Worm (Caenorhabditis elegans) whole organism, late embryonic: ENCODE results near the gene C05A9.2.

Experiments used
- K09A11.1 ChIP-seq: sonication (generic microtip); optimal IDR thresholded peaks from 2 replicates; lab custom pipeline; 2017; ENCODE audit warnings: antibody characterized with exemption, mild to moderate bottlenecking, missing genetic modification characterization, missing compliant biosample characterization; ENCODE audit not compliant: insufficient read depth
- ceh-2 ChIP-seq: sonication (generic microtip); optimal IDR thresholded peaks from 2 replicates; lab custom pipeline; 2016; ENCODE audit warnings: missing genotype, missing genetic modification characterization, missing compliant biosample characterization
- eyg-1 ChIP-seq: sonication (generic microtip); optimal IDR thresholded peaks from 2 replicates; lab custom pipeline; 2016; ENCODE audit warnings: missing genotype, missing genetic modification characterization, missing compliant biosample characterization
- nfya-1 ChIP-seq: sonication (generic microtip); optimal IDR thresholded peaks from 2 replicates; lab custom pipeline; 2017; ENCODE audit warnings: missing genetic modification characterization, mild to moderate bottlenecking, missing compliant biosample characterization, antibody characterized with exemption, moderate library complexity
- nhr-11 ChIP-seq: fragments of 150-350 bp; optimal IDR thresholded peaks from 2 replicates; lab custom pipeline; 2014; ENCODE audit warnings: missing biosample characterization, missing genetic modification characterization
- nhr-232 ChIP-seq: sonication (generic microtip); optimal IDR thresholded peaks from 2 replicates; lab custom pipeline; 2016; ENCODE audit warnings: missing genetic modification characterization, missing compliant biosample characterization
- pat-9 ChIP-seq: fragments of 200-800 bp; sonication (Bioruptor generic); optimal IDR thresholded peaks from 2 replicates; lab custom pipeline; 2018; ENCODE audit warnings: mild to moderate bottlenecking, missing genetic modification characterization, moderate library complexity, missing compliant biosample characterization
- pha-4 ChIP-seq: fragments of 150-350 bp; optimal IDR thresholded peaks from 2 replicates; lab custom pipeline; 2018; ENCODE audit warnings: missing biosample characterization, missing genetic modification reagents, missing genetic modification characterization
- pqm-1 ChIP-seq: sonication (generic microtip); optimal IDR thresholded peaks from 2 replicates; lab custom pipeline; 2016; ENCODE audit warnings: missing genetic modification characterization, missing compliant biosample characterization

- TF ChIP-seq K09A11.1 (no peak), nfya-1 (tag; lab: Kevin White, UChicago) (no peak), ceh-2 (tag; lab: Kevin White, UChicago) (no peak), pqm-1 (tag; lab: Kevin White, UChicago) (no peak), pha-4 (no peak), nhr-11 (tag; lab: Kevin White, UChicago) (no peak), pat-9 (tag; lab: Kevin White, UChicago) (no peak), nhr-232 (tag; lab: Kevin White, UChicago) (no peak), eyg-1 (tag; lab: Kevin White, UChicago) (no peak)
Observed at ce11 chrX:10891890-10892289, 47.4 kb upstream of the C05A9.2 start, which contains the start of gene F47B10.3.
